Fruit fly (Drosophila melanogaster): ENCODE results near the gene RasGAP1.

The RasGAP1 gene

DNA sequence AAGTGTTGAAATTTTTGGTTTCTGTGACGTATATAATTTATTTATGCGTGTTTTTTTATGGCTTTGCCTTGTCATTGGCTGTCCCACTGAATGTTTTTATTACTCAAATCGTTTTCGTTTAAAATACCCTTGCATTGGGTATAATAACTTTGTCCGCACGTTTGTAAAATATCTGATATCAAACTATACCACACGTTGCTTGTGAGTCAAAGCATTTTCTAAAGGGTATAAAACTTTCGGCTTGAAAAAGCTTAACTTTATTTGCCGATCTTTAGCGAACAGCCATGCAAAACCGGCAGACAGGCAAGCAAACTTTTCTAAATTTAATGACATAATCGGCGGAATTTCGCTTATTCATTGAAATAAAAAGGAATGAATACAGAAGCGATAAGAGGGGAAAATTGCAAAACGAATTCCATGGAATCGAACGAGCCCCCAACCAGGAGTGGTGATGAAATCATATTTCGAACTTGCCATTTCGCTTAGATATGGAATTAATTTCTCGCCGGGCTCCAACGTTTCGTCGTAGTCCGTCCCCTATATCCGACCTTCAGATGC, 7.6 kb downstream of the RasGAP1 start (continued):
- TF ChIP-seq slp2 (GFP tag; optimal IDR thresholded peaks at IDR 0.05), result peak; percentile 3
- TF ChIP-seq Aef1 (GFP tag; IDR thresholded peaks at IDR 0.05), result peak; percentile 37; the same call in 1 of the 3 replicates
- TF ChIP-seq H15 (GFP tag; IDR thresholded peaks at IDR 0.05), result peak; percentile 37; the same call in 1 of the 3 replicates
- TF ChIP-seq bab2 (GFP tag; optimal IDR thresholded peaks at IDR 0.05), result peak; percentile 54
- peak; percentile 39 for TF ChIP-seq CG7928 (GFP tag; optimal IDR thresholded peaks at IDR 0.05)
- TF ChIP-seq sr (GFP tag; IDR thresholded peaks at IDR 0.05), result 0 out of 3 replicates have a peak, but pooled peaks have one; percentile 36
- TF ChIP-seq CG5245 (GFP tag; optimal IDR thresholded peaks at IDR 0.05), result no peak
- TF ChIP-seq CG43689 (GFP tag; IDR thresholded peaks at IDR 0.05), result no peak
- no peak for TF ChIP-seq ato (GFP tag; IDR thresholded peaks at IDR 0.05; ENCODE audit: partially characterized antibody)
- no peak for TF ChIP-seq sim (GFP tag; IDR thresholded peaks at IDR 0.05)
- no peak for TF ChIP-seq croc (GFP tag; conservative IDR thresholded peaks at IDR 0.05)
- TF ChIP-seq CG7745 (tag; optimal IDR thresholded peaks at IDR 0.05), result no peak
- no peak for TF ChIP-seq D (optimal IDR thresholded peaks at IDR 0.05)
- TF ChIP-seq D (GFP tag; optimal IDR thresholded peaks at IDR 0.05), result no peak
- TF ChIP-seq Tbp (GFP tag; optimal IDR thresholded peaks at IDR 0.05), result no peak
- no peak for TF ChIP-seq trem (tag; optimal IDR thresholded peaks at IDR 0.05)
- TF ChIP-seq Lpt (GFP tag; optimal IDR thresholded peaks at IDR 0.05), result no peak
- no peak for TF ChIP-seq ken (GFP tag; IDR thresholded peaks at IDR 0.05)
- peak; percentile 21; the same call in 1 of the 3 replicates for TF ChIP-seq otp (GFP tag; IDR thresholded peaks at IDR 0.05)
- no peak for TF ChIP-seq CG2116 (GFP tag; optimal IDR thresholded peaks at IDR 0.05)
- no peak for TF ChIP-seq Mes4 (GFP tag; optimal IDR thresholded peaks at IDR 0.05)
- peak; percentile 87 for TF ChIP-seq Ets65A (GFP tag)
- TF ChIP-seq TFAM (GFP tag; optimal IDR thresholded peaks at IDR 0.05), result no peak
- no peak for TF ChIP-seq CG34422 (GFP tag; IDR thresholded peaks at IDR 0.05)
- TF ChIP-seq CG8765 (GFP tag; IDR thresholded peaks at IDR 0.05), result no peak
- TF ChIP-seq Hr51 (GFP tag; optimal IDR thresholded peaks at IDR 0.05), result peak in 1 of 2 experiments; percentile 64
- peak; percentile 62 for TF ChIP-seq CG17359 (tag; optimal IDR thresholded peaks at IDR 0.05)
- peak; percentile 83 for TF ChIP-seq sens (GFP tag)
- TF ChIP-seq jing (GFP tag; optimal IDR thresholded peaks at IDR 0.05), result no peak
- peak; percentile 29 for TF ChIP-seq CG4328 (GFP tag; optimal IDR thresholded peaks at IDR 0.05)
- TF ChIP-seq Kr (GFP tag; optimal IDR thresholded peaks at IDR 0.05), result no peak
- TF ChIP-seq GATAe (GFP tag; conservative IDR thresholded peaks at IDR 0.05), result no peak
- TF ChIP-seq ssp (GFP tag; IDR thresholded peaks at IDR 0.05), result no peak
- TF ChIP-seq slou (GFP tag; optimal IDR thresholded peaks at IDR 0.05), result no peak
- no peak for TF ChIP-seq CG18476 (GFP tag; optimal IDR thresholded peaks at IDR 0.05)
- peak; percentile 80 for TF ChIP-seq CG9932 (GFP tag; IDR thresholded peaks at IDR 0.05)
- no peak for TF ChIP-seq run (tag; optimal IDR thresholded peaks at IDR 0.05)
- TF ChIP-seq CG8359 (GFP tag; optimal IDR thresholded peaks at IDR 0.05; ENCODE audit: borderline replicate concordance), result no peak
- no peak for TF ChIP-seq CG13775 (GFP tag; optimal IDR thresholded peaks at IDR 0.05)
- TF ChIP-seq CG4707 (GFP tag; optimal IDR thresholded peaks at IDR 0.05), result no peak
- TF ChIP-seq CG10959 (GFP tag; IDR thresholded peaks at IDR 0.05), result no peak
- no peak for TF ChIP-seq CG4282 (GFP tag; optimal IDR thresholded peaks at IDR 0.05)
- no peak for TF ChIP-seq sug (tag; optimal IDR thresholded peaks at IDR 0.05)
- no peak for TF ChIP-seq Myb (GFP tag; optimal IDR thresholded peaks at IDR 0.05)
- no peak for TF ChIP-seq vnd (GFP tag; IDR thresholded peaks at IDR 0.05; ENCODE audit: partially characterized antibody)
- TF ChIP-seq psq (GFP tag; optimal IDR thresholded peaks at IDR 0.05), result no peak
- TF ChIP-seq CG13424 (tag; optimal IDR thresholded peaks at IDR 0.05), result peak; percentile 58
- peak; percentile 15 for TF ChIP-seq Asciz (GFP tag; optimal IDR thresholded peaks at IDR 0.05)
- TF ChIP-seq exex (tag; optimal IDR thresholded peaks at IDR 0.05), result no peak
- no peak for TF ChIP-seq nerfin-2 (GFP tag; IDR thresholded peaks at IDR 0.05; ENCODE audit: partially characterized antibody)
- TF ChIP-seq CG9727 (GFP tag; optimal IDR thresholded peaks at IDR 0.05), result no peak

All from whole organism, embryonic.